Fruit fly (Drosophila melanogaster): Measurements from ENCODE around the gene Tl.

Tl gene

dm6 chr3R:26821117-26821516, 22.3 kb downstream of the Tl start (continued):
- TF ChIP-seq Rfx (GFP tag; IDR thresholded peaks at IDR 0.05) (peak; percentile 35; the same call in 1 of the 2 replicates), nom (GFP tag; optimal IDR thresholded peaks at IDR 0.05) (peak; percentile 33), C15 (GFP tag; IDR thresholded peaks at IDR 0.05) (no peak), CG3847 (GFP tag; IDR thresholded peaks at IDR 0.05) (no peak; the same call in 1 of the 2 replicates), Ssrp (tag; optimal IDR thresholded peaks at IDR 0.05) (peak; percentile 28), dmrt99B (tag; optimal IDR thresholded peaks at IDR 0.05) (peak; percentile 47), Ets97D (GFP tag; optimal IDR thresholded peaks at IDR 0.05) (no peak), Nf-YB (GFP tag; optimal IDR thresholded peaks at IDR 0.05) (no peak), ATbp (GFP tag; optimal IDR thresholded peaks at IDR 0.05) (peak; percentile 29)

- TF ChIP-seq Lhr (GFP tag; optimal IDR thresholded peaks at IDR 0.05) (no peak), Drgx (GFP tag; IDR thresholded peaks at IDR 0.05) (peak; percentile 15; the same call in 1 of the 2 replicates), bsh (GFP tag; optimal IDR thresholded peaks at IDR 0.05) (peak in 1 of 2 experiments; percentile 37), ems (GFP tag; optimal IDR thresholded peaks at IDR 0.05) (no peak)
Observed at dm6 chr3R:26831861-26832260, 33.0 kb downstream of the Tl start.

dm6 chr3R:26846446-26846845, 47.6 kb downstream of the Tl start:
- TF ChIP-seq wdn (GFP tag; IDR thresholded peaks at IDR 0.05) (no peak), slbo (GFP tag; IDR thresholded peaks at IDR 0.05) (peak; percentile 32; the same call in 1 of the 2 replicates), CG15514 (GFP tag; optimal IDR thresholded peaks at IDR 0.05) (no peak), CG32772 (GFP tag; IDR thresholded peaks at IDR 0.05) (no peak), Hmr (GFP tag; optimal IDR thresholded peaks at IDR 0.05) (peak; percentile 4), sd (tag; optimal IDR thresholded peaks at IDR 0.05) (no peak), dmrt99B (tag; optimal IDR thresholded peaks at IDR 0.05) (peak; percentile 2), dysf (GFP tag; IDR thresholded peaks at IDR 0.05) (peak; percentile 26; the same call in 1 of the 3 replicates), row (GFP tag; IDR thresholded peaks at IDR 0.05) (peak; percentile 29; the same call in 2 of the 3 replicates), CG2120 (GFP tag; optimal IDR thresholded peaks at IDR 0.05) (peak; percentile 7), NK7.1 (GFP tag; optimal IDR thresholded peaks at IDR 0.05) (no peak), wor (GFP tag; IDR thresholded peaks at IDR 0.05) (no peak), CG18476 (GFP tag; optimal IDR thresholded peaks at IDR 0.05) (no peak), CG12391 (tag; optimal IDR thresholded peaks at IDR 0.05) (no peak), cato (GFP tag; optimal IDR thresholded peaks at IDR 0.05; ENCODE audit: borderline replicate concordance) (no peak), ham (GFP tag; IDR thresholded peaks at IDR 0.05) (no peak), lab (GFP tag; optimal IDR thresholded peaks at IDR 0.05) (peak; percentile 36), Six4 (GFP tag; optimal IDR thresholded peaks at IDR 0.05) (no peak), chm (GFP tag; IDR thresholded peaks at IDR 0.05) (no peak), pum (GFP tag; optimal IDR thresholded peaks at IDR 0.05) (no peak), CG4730 (GFP tag; IDR thresholded peaks at IDR 0.05) (no peak), sens (GFP tag) (peak; percentile 4), CG18599 (GFP tag; optimal IDR thresholded peaks at IDR 0.05) (peak; percentile 36), D19A (tag; optimal IDR thresholded peaks at IDR 0.05) (peak; percentile 58), CG10267 (tag; optimal IDR thresholded peaks at IDR 0.05) (no peak), gfzf (GFP tag; optimal IDR thresholded peaks at IDR 0.05) (no peak)
